Worm (Caenorhabditis elegans) whole organism, midembryonic: ENCODE results near the gene C23G10.5.

Source experiments
- T22C8.4 ChIP-seq: fragments of 200-800 bp; sonication (Bioruptor generic); IDR thresholded peaks from 2 replicates; pipeline ENCODE4 v1.3.6; 2022; ENCODE audit warnings: missing genetic modification characterization, missing compliant biosample characterization
- cog-1 ChIP-seq: sonication (generic microtip); optimal IDR thresholded peaks from 2 replicates; lab custom pipeline; 2016; ENCODE audit warnings: missing genetic modification characterization, missing compliant biosample characterization
- flt-1 ChIP-seq: fragments of 200-800 bp; sonication (Bioruptor generic); IDR thresholded peaks from 2 replicates; pipeline ENCODE4 v1.3.6; 2022; ENCODE audit warnings: missing genetic modification characterization, missing compliant biosample characterization
- klf-2 ChIP-seq: fragments of 200-800 bp; sonication (Bioruptor generic); conservative IDR thresholded peaks from 2 replicates; pipeline ENCODE4 v1.3.6; 2022; ENCODE audit warnings: missing genetic modification reagents, missing genetic modification characterization, missing compliant biosample characterization
- med-1 ChIP-seq: sonication (generic microtip); optimal IDR thresholded peaks from 2 replicates; lab custom pipeline; 2017; ENCODE audit warnings: missing genetic modification characterization, mild to moderate bottlenecking, missing compliant biosample characterization, antibody characterized with exemption, missing genetic modification reagents; ENCODE audit not compliant: insufficient read depth
- ref-1 ChIP-seq: fragments of 200-800 bp; sonication (Bioruptor generic); conservative IDR thresholded peaks from 2 replicates; pipeline ENCODE4 v1.3.6; 2022; ENCODE audit warnings: missing genetic modification reagents, missing genetic modification characterization, missing compliant biosample characterization
- tab-1 ChIP-seq: fragments of 200-800 bp; sonication (Bioruptor generic); IDR thresholded peaks from 2 replicates; pipeline ENCODE4 v1.3.6; 2022; ENCODE audit warnings: missing genetic modification characterization, missing compliant biosample characterization
- ztf-23 ChIP-seq: fragments of 200-800 bp; sonication (Bioruptor generic); IDR thresholded peaks from 2 replicates; pipeline ENCODE4 v1.3.6; 2022; ENCODE audit warnings: missing genetic modification reagents, missing genetic modification characterization, missing compliant biosample characterization
- ztf-29 ChIP-seq: fragments of 200-800 bp; sonication (Bioruptor generic); IDR thresholded peaks from 2 replicates; pipeline ENCODE4 v1.3.6; 2022; ENCODE audit warnings: missing genetic modification reagents, missing genetic modification characterization, missing compliant biosample characterization

Gene C23G10.5

DNA sequence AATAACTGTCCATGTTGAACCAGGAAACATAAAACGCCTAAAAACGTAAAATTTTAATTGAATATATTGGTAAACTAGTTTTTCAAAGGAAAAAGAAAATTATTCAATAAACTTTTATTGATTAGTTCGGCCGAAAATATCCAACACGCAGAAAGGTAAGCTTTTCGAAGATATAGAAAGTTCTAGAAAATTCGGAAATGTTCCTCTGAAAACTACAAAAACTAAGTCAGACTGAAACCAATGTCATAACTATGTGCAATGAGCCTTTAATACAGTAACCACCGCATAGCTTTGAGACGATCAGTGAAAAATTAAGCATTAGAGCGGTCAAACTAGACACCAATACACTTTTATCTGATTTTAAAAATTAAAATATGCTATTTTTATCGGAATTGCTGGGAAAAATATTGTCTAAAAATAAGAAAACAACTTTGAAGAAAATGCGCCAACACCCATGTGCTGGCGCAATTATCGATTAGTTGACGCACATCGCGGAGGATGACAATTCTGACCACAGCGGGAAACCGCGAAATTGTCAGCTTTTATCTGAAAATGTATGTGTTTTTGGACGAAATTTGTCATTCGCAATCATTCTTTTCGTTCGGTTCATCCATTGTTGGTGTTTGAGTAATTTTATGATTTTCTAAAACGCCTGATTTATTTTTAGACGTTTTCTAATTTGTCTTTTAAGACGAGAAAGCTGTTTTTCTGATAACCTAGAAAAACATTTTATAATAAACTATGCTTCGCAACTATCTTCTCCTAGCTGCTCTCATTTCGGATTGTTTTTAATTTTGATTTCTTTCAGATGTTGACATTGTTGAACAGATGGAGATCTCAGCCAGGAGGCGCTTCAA is 7.7 kb downstream of the C23G10.5 start, which contains the start of the genes C23G10.7 and rpn-2:
TSS of gene C23G10.7 (minus strand) at position 37 of the 857 bp plus-strand sequence.
TSS of gene rpn-2 (plus strand) at position 807 of the 857 bp plus-strand sequence.
- no peak for TF ChIP-seq klf-2 (GFP tag; lab: Robert Waterston, UW)
- no peak for TF ChIP-seq tab-1
- TF ChIP-seq ztf-23 (GFP tag; lab: Robert Waterston, UW), result peak; percentile 74
- TF ChIP-seq ref-1, result no peak
- no peak for TF ChIP-seq flt-1 (GFP tag; lab: Robert Waterston, UW)
- peak; percentile 76 for TF ChIP-seq T22C8.4 (GFP tag; lab: Robert Waterston, UW)
- no peak for TF ChIP-seq ztf-29
- no peak for TF ChIP-seq cog-1 (tag; lab: Kevin White, UChicago)
- no peak for TF ChIP-seq med-1 (GFP tag; lab: Kevin White, UChicago)

DNA sequence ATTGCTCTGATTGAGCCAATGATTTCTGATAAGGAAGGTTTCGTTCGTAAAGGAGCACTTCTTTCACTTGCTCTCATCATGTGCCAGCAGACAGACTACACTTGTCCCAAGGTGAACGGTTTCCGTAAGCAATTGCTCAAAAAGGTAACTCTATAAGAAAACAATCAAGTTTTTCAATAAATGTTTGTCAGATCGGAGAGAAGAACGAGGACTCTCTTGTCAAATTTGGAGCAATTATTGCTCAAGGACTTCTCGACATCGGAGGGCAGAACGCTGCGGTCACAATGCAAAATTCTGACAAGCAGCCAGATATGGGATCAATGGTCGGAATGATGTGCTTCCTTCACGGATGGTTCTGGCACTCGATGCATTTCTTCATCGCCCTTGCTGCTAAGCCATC is 10.4 kb downstream of the C23G10.5 start:
- TF ChIP-seq med-1 (GFP tag; lab: Kevin White, UChicago) (no peak), klf-2 (GFP tag; lab: Robert Waterston, UW) (no peak), ztf-29 (no peak)

DNA sequence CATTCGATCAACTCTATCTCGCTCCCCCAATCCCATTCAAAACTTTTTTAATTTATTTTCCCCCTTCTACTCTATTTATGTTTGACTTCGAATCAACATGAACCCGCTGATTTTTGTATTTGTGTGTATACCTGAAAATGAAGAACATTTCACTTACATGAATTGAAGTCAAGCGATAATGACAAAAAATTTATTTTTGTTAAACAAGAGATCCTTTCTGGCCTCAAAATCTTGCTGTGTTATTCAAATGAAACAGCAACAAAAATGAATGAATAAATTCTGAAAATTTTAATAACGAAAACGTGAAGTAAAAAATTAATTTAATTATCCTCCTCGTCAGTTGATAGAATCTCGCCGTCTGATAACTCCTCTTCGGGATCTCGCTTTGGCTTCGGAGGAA is 11.5 kb downstream of the C23G10.5 start:
- no peak for TF ChIP-seq klf-2 (GFP tag; lab: Robert Waterston, UW)
- TF ChIP-seq ref-1, result no peak
- TF ChIP-seq med-1 (GFP tag; lab: Kevin White, UChicago), result no peak
- no peak for TF ChIP-seq cog-1 (tag; lab: Kevin White, UChicago)
- TF ChIP-seq flt-1 (GFP tag; lab: Robert Waterston, UW), result no peak
- TF ChIP-seq ztf-23 (GFP tag; lab: Robert Waterston, UW), result no peak

ce11 chrIII:6206161-6206853 is 15.4 kb downstream of the C23G10.5 start, which contains the start of the genes sna-3 and rps-3:
TSS of gene sna-3 (minus strand) at chrIII:6206211.
TSS of gene rps-3 (plus strand) at chrIII:6206803.
- TF ChIP-seq T22C8.4 (GFP tag; lab: Robert Waterston, UW), result no peak
- no peak for TF ChIP-seq klf-2 (GFP tag; lab: Robert Waterston, UW)
- no peak for TF ChIP-seq flt-1 (GFP tag; lab: Robert Waterston, UW)
- TF ChIP-seq ztf-29, result no peak
- TF ChIP-seq cog-1 (tag; lab: Kevin White, UChicago), result no peak
- no peak for TF ChIP-seq tab-1
- no peak for TF ChIP-seq ref-1
- no peak for TF ChIP-seq med-1 (GFP tag; lab: Kevin White, UChicago)
- no peak for TF ChIP-seq ztf-23 (GFP tag; lab: Robert Waterston, UW)

ce11 chrIII:6207046-6207445 is 16.1 kb downstream of the C23G10.5 start:
- TF ChIP-seq T22C8.4 (GFP tag; lab: Robert Waterston, UW), result no peak
- TF ChIP-seq tab-1, result no peak
- no peak for TF ChIP-seq med-1 (GFP tag; lab: Kevin White, UChicago)
- TF ChIP-seq ztf-29, result no peak
- TF ChIP-seq cog-1 (tag; lab: Kevin White, UChicago), result no peak

ce11 chrIII:6207881-6208280 is 17.0 kb downstream of the C23G10.5 start, which contains the start of gene C23G10.2:
TSS of gene C23G10.2 (plus strand) at chrIII:6208064.
- TF ChIP-seq ztf-23 (GFP tag; lab: Robert Waterston, UW), result no peak
- no peak for TF ChIP-seq med-1 (GFP tag; lab: Kevin White, UChicago)
- no peak for TF ChIP-seq tab-1

DNA sequence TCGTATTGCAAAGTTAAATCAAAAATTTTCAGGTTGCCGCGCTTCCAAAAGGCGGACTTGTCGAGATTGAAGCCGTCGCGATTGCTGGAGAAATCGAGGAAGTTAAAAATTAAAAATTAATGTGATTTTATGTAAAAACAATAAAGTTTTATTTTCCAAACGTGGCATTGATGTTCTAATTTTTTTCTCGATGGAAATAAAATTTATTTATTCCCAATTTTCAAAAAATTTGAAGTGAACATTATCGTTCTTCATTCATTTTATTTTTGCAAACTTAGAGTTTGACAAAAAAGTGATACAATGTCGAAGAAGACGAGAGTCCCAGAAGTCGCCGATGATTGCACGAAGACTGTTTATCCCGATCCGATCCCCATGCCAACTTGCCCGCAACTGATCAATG is 18.1 kb downstream of the C23G10.5 start, which contains the start of gene C23G10.1:
TSS of gene C23G10.1 (plus strand) at position 301 of the 400 bp plus-strand sequence.
- TF ChIP-seq tab-1 (no peak), ztf-29 (no peak), ref-1 (no peak), med-1 (GFP tag; lab: Kevin White, UChicago) (no peak), T22C8.4 (GFP tag; lab: Robert Waterston, UW) (no peak), ztf-23 (GFP tag; lab: Robert Waterston, UW) (no peak), klf-2 (GFP tag; lab: Robert Waterston, UW) (no peak), flt-1 (GFP tag; lab: Robert Waterston, UW) (no peak)

ce11 chrIII:6210215-6210822 is 19.4 kb downstream of the C23G10.5 start:
- TF ChIP-seq med-1 (GFP tag; lab: Kevin White, UChicago) (no peak), ztf-29 (no peak)

DNA sequence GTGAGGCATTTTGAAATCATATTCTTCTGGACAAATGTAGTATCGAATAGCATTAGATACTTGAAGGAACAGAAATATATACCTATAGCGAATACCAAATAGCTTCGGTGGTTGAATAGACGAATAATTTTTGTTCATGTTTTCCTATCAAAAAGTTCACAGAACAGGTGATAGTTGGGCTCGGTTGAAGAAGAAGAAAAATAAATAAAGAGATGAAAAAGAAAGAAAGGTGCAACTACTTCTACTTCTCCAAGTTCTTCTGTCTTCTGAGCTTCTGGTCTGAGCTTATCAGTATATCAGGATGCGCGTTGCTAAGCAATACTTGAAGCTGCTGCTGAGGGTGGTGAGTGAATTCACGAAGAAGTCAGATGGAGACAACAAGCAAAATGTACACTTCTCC is 23.0 kb downstream of the C23G10.5 start, which contains the start of gene C23G10.10:
TSS of gene C23G10.10 (minus strand) at position 101 of the 400 bp plus-strand sequence.
- TF ChIP-seq tab-1 (no peak), ztf-29 (no peak), ref-1 (no peak), T22C8.4 (GFP tag; lab: Robert Waterston, UW) (no peak), flt-1 (GFP tag; lab: Robert Waterston, UW) (no peak), cog-1 (tag; lab: Kevin White, UChicago) (no peak), klf-2 (GFP tag; lab: Robert Waterston, UW) (no peak), med-1 (GFP tag; lab: Kevin White, UChicago) (no peak), ztf-23 (GFP tag; lab: Robert Waterston, UW) (no peak)
